Worm (Caenorhabditis elegans) whole organism, L4 larva: ENCODE data around the gene T25B6.5.

Experiments
- aly-2 ChIP-seq: sonication (generic microtip); optimal IDR thresholded peaks from 2 replicates; lab custom pipeline; 2018; ENCODE audit warnings: missing biosample characterization, missing genetic modification characterization
- ces-1 ChIP-seq: fragments of 150-350 bp; sonication (generic microtip); optimal IDR thresholded peaks from 4 replicates; lab custom pipeline; 2014; ENCODE audit warnings: missing biosample characterization, missing genetic modification reagents, missing genetic modification characterization
- dpl-1 ChIP-seq: fragments of 150-350 bp; optimal IDR thresholded peaks from 2 replicates; lab custom pipeline; 2014; ENCODE audit warnings: missing biosample characterization, missing genetic modification reagents, missing genetic modification characterization
- mdl-1 ChIP-seq, 2 experiments: fragments of 150-350 bp in 1 of 2; sonication (generic microtip) in 1 of 2; optimal IDR thresholded peaks; 2 replicates each; lab custom pipeline; 2014 to 2017; ENCODE audit warnings: missing biosample characterization in 2 of 2, missing genetic modification characterization in 2 of 2
- pha-4 ChIP-seq, 2 experiments: fragments of 150-350 bp in 1 of 2; fragments of 200-800 bp in 1 of 2; sonication (Bioruptor generic) in 1 of 2; IDR thresholded peaks in 1 of 2; optimal IDR thresholded peaks in 1 of 2; 2 replicates each; pipeline versions ENCODE4 v1.3.6 to Lab custom; 2014 to 2022; ENCODE audit warnings: missing genetic modification characterization in 2 of 2, missing genetic modification reagents in 2 of 2, missing biosample characterization in 1 of 2, missing compliant biosample characterization in 1 of 2
- set-16 ChIP-seq: fragments of 200-800 bp; sonication (Bioruptor generic); IDR thresholded peaks from 2 replicates; pipeline ENCODE4 v1.3.6; 2022; ENCODE audit warnings: missing genetic modification reagents, missing genetic modification characterization, missing compliant biosample characterization
- tra-1 ChIP-seq: fragments of 200-800 bp; sonication (Bioruptor generic); IDR thresholded peaks from 2 replicates; pipeline ENCODE4 v1.3.6; 2022; ENCODE audit warnings: missing genetic modification reagents, missing genetic modification characterization, missing compliant biosample characterization
- unc-130 ChIP-seq: sonication (generic microtip); optimal IDR thresholded peaks from 2 replicates; lab custom pipeline; 2016; ENCODE audit warnings: missing genetic modification reagents, missing genetic modification characterization, missing compliant biosample characterization
- unc-39 ChIP-seq: sonication (generic microtip); optimal IDR thresholded peaks from 2 replicates; lab custom pipeline; 2017; ENCODE audit warnings: missing biosample characterization, missing genetic modification characterization
- unc-62 ChIP-seq, 3 experiments: fragments of 150-350 bp in 1 of 3; sonication (generic microtip); optimal IDR thresholded peaks in 2 of 3; peaks in 1 of 3; 1 replicate in 1 of 3; 2 replicates in 2 of 3; lab custom pipeline; 2014 to 2017; ENCODE audit warnings: missing biosample characterization in 3 of 3, missing genetic modification characterization in 3 of 3, missing genetic modification reagents in 3 of 3, missing genotype in 1 of 3

DNA sequence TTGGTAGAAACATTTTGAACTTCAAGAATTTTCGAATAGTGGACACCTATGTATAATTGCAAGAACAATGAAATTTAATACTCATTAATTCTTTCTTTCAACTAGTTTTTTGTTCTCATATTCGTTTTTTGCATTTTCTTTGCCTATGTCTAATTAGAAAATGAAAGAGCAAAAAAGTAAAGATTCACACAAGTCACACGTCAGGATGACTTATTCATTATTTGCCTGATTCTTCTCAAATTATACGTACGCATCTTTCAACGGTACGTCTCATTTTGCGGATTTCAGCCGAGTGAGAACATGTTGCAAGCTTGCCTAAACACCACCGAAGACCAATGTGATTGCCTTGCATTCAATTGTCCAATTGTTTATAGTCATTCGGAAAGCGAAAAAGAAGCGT lies 40.9 kb downstream of the T25B6.5 start, which contains the start of gene nmur-1:
- TF ChIP-seq unc-62 (GFP tag; optimal IDR thresholded peaks at IDR 0.05 in 1 of 2; lab: Kevin White, UChicago) = peak in 1 of 2 experiments; percentile 66
- TF ChIP-seq unc-62 (tag; optimal IDR thresholded peaks at IDR 0.05; lab: Kevin White, UChicago) = no peak
- TF ChIP-seq pha-4 (GFP tag; IDR thresholded peaks at IDR 0.05; lab: Robert Waterston, UW) = no peak
- TF ChIP-seq pha-4 (tag; optimal IDR thresholded peaks at IDR 0.05; lab: Kevin White, UChicago) = no peak
- TF ChIP-seq dpl-1 (GFP tag; lab: Kevin White, UChicago) = no peak
- no peak for TF ChIP-seq unc-39 (tag; lab: Kevin White, UChicago)
- no peak for TF ChIP-seq mdl-1 (tag; optimal IDR thresholded peaks at IDR 0.05; lab: Kevin White, UChicago)
- no peak for TF ChIP-seq ces-1 (GFP tag; lab: Kevin White, UChicago)
- no peak for TF ChIP-seq set-16 (GFP tag; lab: Robert Waterston, UW)
- TF ChIP-seq unc-130 (GFP tag; lab: Kevin White, UChicago) = no peak
- TF ChIP-seq tra-1 (GFP tag; lab: Robert Waterston, UW) = no peak
- no peak for TF ChIP-seq aly-2
